Worm (Caenorhabditis elegans) whole organism, young adult: ENCODE results near the gene C49C8.1.
A peak's percentile ranks its signal among the peaks of the same experiment; 100 is the strongest.

Experiments
- B0019.2 ChIP-seq: fragments of 200-800 bp; sonication (Bioruptor generic); conservative IDR thresholded peaks from 2 replicates; pipeline ENCODE4 v1.3.6; 2022; ENCODE audit warnings: missing genetic modification reagents, missing genetic modification characterization, missing compliant biosample characterization
- B0035.1 ChIP-seq: sonication (generic microtip); optimal IDR thresholded peaks from 2 replicates; lab custom pipeline; 2016; ENCODE audit warnings: missing genetic modification characterization, mild to moderate bottlenecking, missing compliant biosample characterization, missing genotype, missing genetic modification reagents
- B0261.1 ChIP-seq: sonication (generic microtip); optimal IDR thresholded peaks from 2 replicates; lab custom pipeline; 2016; ENCODE audit warnings: mild to moderate bottlenecking, missing genetic modification characterization, moderate library complexity, missing compliant biosample characterization
- B0336.3 ChIP-seq: fragments of 200-800 bp; sonication (Bioruptor generic); IDR thresholded peaks from 2 replicates; pipeline ENCODE4 v1.3.6; 2022; ENCODE audit warnings: missing genetic modification characterization, missing compliant biosample characterization
- F52B5.7 ChIP-seq: sonication (generic microtip); optimal IDR thresholded peaks from 2 replicates; lab custom pipeline; 2016; ENCODE audit warnings: mild to moderate bottlenecking, missing genetic modification characterization, missing compliant biosample characterization
- F55B11.4 ChIP-seq: sonication (generic microtip); optimal IDR thresholded peaks from 2 replicates; lab custom pipeline; 2016; ENCODE audit warnings: missing compliant biosample characterization, missing genetic modification characterization, borderline replicate concordance; ENCODE audit not compliant: insufficient read depth
- T07F8.4 ChIP-seq: sonication (generic microtip); optimal IDR thresholded peaks from 2 replicates; lab custom pipeline; 2016; ENCODE audit warnings: mild to moderate bottlenecking, missing genetic modification characterization, moderate library complexity, missing compliant biosample characterization
- Y67H2A.10 ChIP-seq: fragments of 200-800 bp; sonication (Bioruptor generic); conservative IDR thresholded peaks from 2 replicates; pipeline ENCODE4 v1.3.6; 2022; ENCODE audit warnings: missing genetic modification reagents, missing genetic modification characterization, missing compliant biosample characterization
- akir-1 ChIP-seq: fragments of 200-800 bp; sonication (Bioruptor generic); optimal IDR thresholded peaks from 2 replicates; lab custom pipeline; 2018; ENCODE audit warnings: mild to moderate bottlenecking, missing genetic modification characterization, moderate library complexity, missing compliant biosample characterization
- attf-3 ChIP-seq: fragments of 200-800 bp; sonication (Bioruptor generic); conservative IDR thresholded peaks from 2 replicates; pipeline ENCODE4 v1.3.6; 2022; ENCODE audit warnings: missing genetic modification reagents, missing genetic modification characterization, missing compliant biosample characterization
- attf-6 ChIP-seq: fragments of 200-800 bp; sonication (Bioruptor generic); IDR thresholded peaks from 2 replicates; pipeline ENCODE4 v1.3.6; 2022; ENCODE audit warnings: missing genetic modification reagents, missing genetic modification characterization, missing compliant biosample characterization
- cebp-1 ChIP-seq, 2 experiments: fragments of 200-800 bp in 1 of 2; sonication (Bioruptor generic) in 1 of 2; sonication (generic microtip) in 1 of 2; IDR thresholded peaks in 1 of 2; optimal IDR thresholded peaks in 1 of 2; 2 replicates each; pipeline versions ENCODE4 v1.3.6 to Lab custom; 2017 to 2022; ENCODE audit warnings: missing compliant biosample characterization in 2 of 2, missing genetic modification characterization in 2 of 2, mild to moderate bottlenecking in 1 of 2, missing genetic modification reagents in 1 of 2, moderate library complexity in 1 of 2
- ceh-100 ChIP-seq: fragments of 200-800 bp; sonication (Bioruptor generic); IDR thresholded peaks from 2 replicates; pipeline ENCODE4 v1.3.6; 2022; ENCODE audit warnings: missing genetic modification reagents, missing genetic modification characterization, missing compliant biosample characterization
- ceh-40 ChIP-seq: fragments of 200-800 bp; sonication (Bioruptor generic); IDR thresholded peaks from 2 replicates; pipeline ENCODE4 v1.3.6; 2022; ENCODE audit warnings: missing genetic modification characterization, missing compliant biosample characterization
- ceh-91 ChIP-seq: fragments of 200-800 bp; sonication (Bioruptor generic); IDR thresholded peaks from 2 replicates; pipeline ENCODE4 v1.3.6; 2022; ENCODE audit warnings: missing genetic modification reagents, missing genetic modification characterization, missing compliant biosample characterization
- chd-7 ChIP-seq: sonication (generic microtip); optimal IDR thresholded peaks from 2 replicates; lab custom pipeline; 2016; ENCODE audit warnings: mild to moderate bottlenecking, missing genetic modification characterization, moderate library complexity, missing compliant biosample characterization
- die-1 ChIP-seq: sonication (generic microtip); optimal IDR thresholded peaks from 2 replicates; lab custom pipeline; 2016; ENCODE audit warnings: missing genotype, mild to moderate bottlenecking, missing genetic modification characterization, missing compliant biosample characterization
- dox-1 ChIP-seq: fragments of 200-800 bp; sonication (Bioruptor generic); IDR thresholded peaks from 2 replicates; pipeline ENCODE4 v1.3.6; 2022; ENCODE audit warnings: missing genetic modification reagents, missing genetic modification characterization, missing compliant biosample characterization
- ekl-4 ChIP-seq: fragments of 200-800 bp; sonication (Bioruptor generic); IDR thresholded peaks from 2 replicates; pipeline ENCODE4 v1.3.6; 2022; ENCODE audit warnings: missing genetic modification reagents, missing genetic modification characterization, missing compliant biosample characterization
- hmg-1.2 ChIP-seq: fragments of 200-800 bp; sonication (Bioruptor generic); IDR thresholded peaks from 2 replicates; pipeline ENCODE4 v1.3.6; 2022; ENCODE audit warnings: missing genetic modification reagents, missing genetic modification characterization, missing compliant biosample characterization
- hmg-20 ChIP-seq: fragments of 200-800 bp; sonication (Bioruptor generic); IDR thresholded peaks from 2 replicates; pipeline ENCODE4 v1.3.6; 2022; ENCODE audit warnings: missing genetic modification reagents, missing genetic modification characterization, missing compliant biosample characterization
- hrde-1 ChIP-seq: sonication (generic microtip); optimal IDR thresholded peaks from 2 replicates; lab custom pipeline; 2016; ENCODE audit warnings: missing genetic modification characterization, mild to moderate bottlenecking, missing compliant biosample characterization, moderate library complexity, missing genotype, missing genetic modification reagents, borderline replicate concordance
- hsf-1 ChIP-seq: fragments of 200-800 bp; sonication (Bioruptor generic); IDR thresholded peaks from 2 replicates; pipeline ENCODE4 v1.3.6; 2022; ENCODE audit warnings: missing genetic modification reagents, missing genetic modification characterization, missing compliant biosample characterization
- let-526 ChIP-seq: fragments of 200-800 bp; sonication (Bioruptor generic); IDR thresholded peaks from 2 replicates; pipeline ENCODE4 v1.3.6; 2022; ENCODE audit warnings: missing genetic modification reagents, missing genetic modification characterization, missing compliant biosample characterization
- let-607 ChIP-seq, 2 experiments: fragments of 200-800 bp in 1 of 2; sonication (Bioruptor generic) in 1 of 2; sonication (generic microtip) in 1 of 2; optimal IDR thresholded peaks; 2 replicates each; lab custom pipeline; 2016 to 2018; ENCODE audit warnings: mild to moderate bottlenecking in 2 of 2, missing compliant biosample characterization in 2 of 2, missing genetic modification characterization in 2 of 2, moderate library complexity in 2 of 2, missing genotype in 1 of 2
- lin-26 ChIP-seq: fragments of 200-800 bp; sonication (Bioruptor generic); IDR thresholded peaks from 2 replicates; pipeline ENCODE4 v1.3.6; 2022; ENCODE audit warnings: missing genetic modification reagents, missing genetic modification characterization, missing compliant biosample characterization
- lin-35 ChIP-seq, 3 experiments: fragments of 150-350 bp in 2 of 3; sonication (generic microtip) in 1 of 3; optimal IDR thresholded peaks; 2 replicates each; lab custom pipeline; 2014 to 2018; ENCODE audit warnings: missing biosample characterization in 3 of 3, missing genetic modification characterization in 3 of 3, missing genetic modification reagents in 3 of 3
- madf-10 ChIP-seq: sonication (generic microtip); optimal IDR thresholded peaks from 2 replicates; lab custom pipeline; 2016; ENCODE audit warnings: mild to moderate bottlenecking, missing genetic modification characterization, missing compliant biosample characterization
- madf-6 ChIP-seq: fragments of 200-800 bp; sonication (Bioruptor generic); IDR thresholded peaks from 2 replicates; pipeline ENCODE4 v1.3.6; 2022; ENCODE audit warnings: missing genetic modification reagents, missing genetic modification characterization, missing compliant biosample characterization
- madf-8 ChIP-seq: fragments of 200-800 bp; sonication (Bioruptor generic); conservative IDR thresholded peaks from 2 replicates; pipeline ENCODE4 v1.3.6; 2022; ENCODE audit warnings: missing genetic modification reagents, missing genetic modification characterization, missing compliant biosample characterization
- mcd-1 ChIP-seq: fragments of 200-800 bp; sonication (Bioruptor generic); IDR thresholded peaks from 2 replicates; pipeline ENCODE4 v1.3.6; 2022; ENCODE audit warnings: missing genetic modification reagents, missing genetic modification characterization, missing compliant biosample characterization
- mes-4 ChIP-seq: sonication (generic microtip); optimal IDR thresholded peaks from 2 replicates; lab custom pipeline; 2016; ENCODE audit warnings: missing genotype, missing genetic modification characterization, missing compliant biosample characterization
- nfyb-1 ChIP-seq: fragments of 200-800 bp; sonication (Bioruptor generic); IDR thresholded peaks from 2 replicates; pipeline ENCODE4 v1.3.6; 2022; ENCODE audit warnings: missing genetic modification reagents, missing genetic modification characterization, missing compliant biosample characterization
- nhr-90 ChIP-seq: sonication (generic microtip); optimal IDR thresholded peaks from 2 replicates; lab custom pipeline; 2016; ENCODE audit warnings: missing genotype, mild to moderate bottlenecking, missing genetic modification characterization, missing compliant biosample characterization
- pbrm-1 ChIP-seq: fragments of 200-800 bp; sonication (Bioruptor generic); IDR thresholded peaks from 2 replicates; pipeline ENCODE4 v1.3.6; 2022; ENCODE audit warnings: missing genetic modification reagents, missing genetic modification characterization, missing compliant biosample characterization
- pha-4 ChIP-seq: fragments of 150-350 bp; sonication (generic microtip); optimal IDR thresholded peaks from 2 replicates; lab custom pipeline; 2014; ENCODE audit warnings: missing biosample characterization, missing genetic modification reagents, missing genetic modification characterization
- rcor-1 ChIP-seq: fragments of 200-800 bp; sonication (Bioruptor generic); IDR thresholded peaks from 2 replicates; pipeline ENCODE4 v1.3.6; 2022; ENCODE audit warnings: missing genetic modification reagents, missing genetic modification characterization, missing compliant biosample characterization
- rpc-1 ChIP-seq, 2 experiments: fragments of 150-350 bp in 1 of 2; sonication (generic microtip) in 1 of 2; optimal IDR thresholded peaks; 2 replicates each; lab custom pipeline; 2014 to 2018; ENCODE audit warnings: missing biosample characterization in 1 of 2, missing genetic modification characterization in 1 of 2, missing genetic modification reagents in 1 of 2, missing genotype in 1 of 2
- snpc-1.3 ChIP-seq: sonication (generic microtip); optimal IDR thresholded peaks from 2 replicates; lab custom pipeline; 2017; ENCODE audit warnings: missing genetic modification characterization, mild to moderate bottlenecking, missing compliant biosample characterization, antibody characterized with exemption, moderate library complexity, missing genotype, missing genetic modification reagents; ENCODE audit not compliant: insufficient read depth
- snpc-3.4 ChIP-seq: sonication (generic microtip); optimal IDR thresholded peaks from 2 replicates; lab custom pipeline; 2017; ENCODE audit warnings: missing genetic modification characterization, mild to moderate bottlenecking, missing compliant biosample characterization, antibody characterized with exemption, moderate library complexity, missing genotype, missing genetic modification reagents
- xnd-1 ChIP-seq: sonication (generic microtip); optimal IDR thresholded peaks from 2 replicates; lab custom pipeline; 2016; ENCODE audit warnings: missing genotype, missing genetic modification reagents, missing genetic modification characterization, missing compliant biosample characterization
- zim-3 ChIP-seq: sonication (generic microtip); optimal IDR thresholded peaks from 2 replicates; lab custom pipeline; 2017; ENCODE audit warnings: mild to moderate bottlenecking, missing genetic modification characterization, moderate library complexity, missing compliant biosample characterization
- ztf-18 ChIP-seq: sonication (generic microtip); optimal IDR thresholded peaks from 2 replicates; lab custom pipeline; 2016; ENCODE audit warnings: missing genotype, mild to moderate bottlenecking, missing genetic modification characterization, missing compliant biosample characterization

The C49C8.1 gene

DNA sequence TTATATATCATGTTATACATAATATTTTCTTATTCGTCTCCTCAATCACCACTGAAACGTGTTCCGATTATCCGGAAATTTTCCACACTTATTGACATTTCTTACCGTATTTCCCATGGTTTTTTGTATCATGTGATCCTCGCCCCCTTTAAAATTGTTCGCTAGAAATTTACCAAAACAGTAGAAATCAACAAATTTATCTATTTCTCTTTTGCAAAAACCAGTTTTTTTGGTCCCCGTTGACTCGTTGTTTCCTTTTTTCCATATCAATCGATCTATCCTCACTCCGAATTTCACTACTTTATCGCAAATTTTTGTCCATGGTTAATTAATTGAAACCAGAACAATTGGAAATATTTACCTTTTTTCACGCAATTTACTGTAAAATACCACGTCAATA, 28.6 kb upstream of the C49C8.1 start:
- TF ChIP-seq hmg-1.2 (GFP tag; lab: Robert Waterston, UW), result no peak
- no peak for TF ChIP-seq attf-6
- no peak for TF ChIP-seq madf-6 (GFP tag; lab: Robert Waterston, UW)

DNA sequence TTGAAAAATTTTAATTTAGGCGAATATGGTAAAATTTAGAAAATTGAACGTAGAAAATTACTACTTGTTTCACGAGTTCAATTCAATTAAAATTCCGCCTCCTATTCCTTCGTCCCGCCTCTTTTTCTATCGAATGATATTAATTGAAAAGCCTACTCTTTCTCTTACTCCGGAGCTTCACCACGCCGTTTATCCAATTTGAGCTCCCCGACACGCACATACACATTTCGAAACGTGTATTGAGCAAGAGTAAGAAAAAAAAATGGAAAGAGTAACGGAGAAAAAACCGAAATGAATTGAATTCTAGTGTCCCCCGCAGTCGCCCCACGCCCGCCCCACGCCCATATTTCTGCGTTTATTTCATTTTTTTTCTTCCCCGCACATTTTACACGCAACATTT, 28.1 kb upstream of the C49C8.1 start:
- 0 out of 2 replicates have a peak, but pooled peaks have one; percentile 7 for TF ChIP-seq let-526
- no peak for TF ChIP-seq rcor-1 (GFP tag; lab: Robert Waterston, UW)
- no peak for TF ChIP-seq zim-3 (tag; lab: Kevin White, UChicago)
- no peak for TF ChIP-seq ceh-40 (GFP tag; lab: Robert Waterston, UW)
- TF ChIP-seq F55B11.4 (tag; lab: Kevin White, UChicago), result no peak
- no peak for TF ChIP-seq cebp-1 (GFP tag; IDR thresholded peaks at IDR 0.05; lab: Robert Waterston, UW)
- peak; percentile 18 for TF ChIP-seq cebp-1 (tag; optimal IDR thresholded peaks at IDR 0.05; lab: Kevin White, UChicago)
- no peak for TF ChIP-seq B0019.2 (GFP tag; lab: Robert Waterston, UW)
- TF ChIP-seq rpc-1 (optimal IDR thresholded peaks at IDR 0.05; lab: Kevin White, UChicago), result no peak
- no peak for TF ChIP-seq rpc-1 (tag; optimal IDR thresholded peaks at IDR 0.05; lab: Kevin White, UChicago)
- TF ChIP-seq pbrm-1, result 0 out of 2 replicates have a peak, but pooled peaks have one; percentile 52
- 0 out of 2 replicates have a peak, but pooled peaks have one; percentile 25 for TF ChIP-seq ekl-4 (GFP tag; lab: Robert Waterston, UW)
- TF ChIP-seq lin-35 (GFP tag; optimal IDR thresholded peaks at IDR 0.05; lab: Kevin White, UChicago), result no peak
- TF ChIP-seq hrde-1 (tag; lab: Kevin White, UChicago), result no peak

DNA sequence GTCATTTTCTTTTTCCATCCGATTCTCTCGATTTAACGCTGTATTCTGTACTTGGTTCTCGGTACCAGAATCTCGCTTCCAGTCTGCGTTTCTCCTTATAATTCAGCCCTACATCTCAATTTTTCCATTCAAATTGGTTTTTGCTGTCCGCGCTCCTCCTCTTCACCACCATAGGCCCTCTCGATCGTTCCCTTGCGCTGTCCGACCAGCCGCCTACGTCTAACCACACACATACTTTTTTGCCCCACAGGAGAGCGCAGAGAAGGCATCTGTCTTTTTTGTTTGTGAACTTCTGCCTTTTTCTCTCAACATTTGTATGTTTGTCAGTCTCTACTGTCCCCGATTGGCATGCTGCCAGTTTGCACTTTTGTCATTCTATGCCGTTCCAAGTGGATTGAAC, 27.1 kb upstream of the C49C8.1 start, which contains the start of gene F42A9.11:
Gene F42A9.11, plus strand, starts transcription at position 310 of the 400 bp plus-strand sequence.
- TF ChIP-seq Y67H2A.10 (GFP tag; lab: Robert Waterston, UW) (no peak), nhr-90 (tag; lab: Kevin White, UChicago) (no peak), B0035.1 (tag; lab: Kevin White, UChicago) (no peak), die-1 (tag; lab: Kevin White, UChicago) (peak; percentile 14), pha-4 (tag; lab: Kevin White, UChicago) (no peak), attf-3 (GFP tag; lab: Robert Waterston, UW) (no peak), T07F8.4 (tag; lab: Kevin White, UChicago) (no peak), madf-6 (GFP tag; lab: Robert Waterston, UW) (no peak), nfyb-1 (GFP tag; lab: Robert Waterston, UW) (no peak), hsf-1 (GFP tag; lab: Robert Waterston, UW) (no peak), ceh-91 (GFP tag; lab: Robert Waterston, UW) (no peak), ceh-100 (no peak), xnd-1 (tag; lab: Kevin White, UChicago) (no peak), hmg-20 (no peak), madf-8 (GFP tag; lab: Robert Waterston, UW) (no peak), let-526 (no peak), madf-10 (no peak), mes-4 (tag; lab: Kevin White, UChicago) (no peak), mcd-1 (GFP tag; lab: Robert Waterston, UW) (peak; percentile 35), ceh-40 (GFP tag; lab: Robert Waterston, UW) (no peak), let-607 (tag; optimal IDR thresholded peaks at IDR 0.05; lab: Kevin White, UChicago) (no peak), ztf-18 (tag; lab: Kevin White, UChicago) (no peak), dox-1 (GFP tag; lab: Robert Waterston, UW) (peak; percentile 29; the same call in 1 of the 2 replicates), cebp-1 (GFP tag; IDR thresholded peaks at IDR 0.05; lab: Robert Waterston, UW) (no peak), cebp-1 (tag; optimal IDR thresholded peaks at IDR 0.05; lab: Kevin White, UChicago) (peak; percentile 31), ekl-4 (GFP tag; lab: Robert Waterston, UW) (peak; percentile 35; the same call in 1 of the 2 replicates), snpc-1.3 (tag; lab: Kevin White, UChicago) (no peak), akir-1 (GFP tag; lab: Kevin White, UChicago) (no peak), F52B5.7 (tag; lab: Kevin White, UChicago) (no peak), chd-7 (tag; lab: Kevin White, UChicago) (no peak), B0261.1 (tag; lab: Kevin White, UChicago) (no peak), lin-26 (GFP tag; lab: Robert Waterston, UW) (peak; percentile 62; the same call in 1 of the 2 replicates), snpc-3.4 (tag; lab: Kevin White, UChicago) (no peak), B0336.3 (GFP tag; lab: Robert Waterston, UW) (0 out of 2 replicates have a peak, but pooled peaks have one; percentile 28)
